Comparison of ENCODE assay signal across 6 worm cellular contexts in genomic region chrV:8201229-8201858, ce11.
A peak's percentile ranks its signal among the peaks of the same experiment; 100 is the strongest.
TF ChIP-seq lines count a peak whose summit lies in the region.

cri-2 (plus strand) TSS chrV:8201808.

TF ChIP-seq in whole organism, L1 larva, 84 proteins besides CTCF, POLR2A, EP300 and RAD21 (continues in another document):
- no peak for TF ChIP-seq C34B4.2 (tag; optimal IDR thresholded peaks at IDR 0.05; lab: Kevin White, UChicago)
- TF ChIP-seq ztf-11 (tag; optimal IDR thresholded peaks at IDR 0.05; lab: Kevin White, UChicago), result no peak
- no peak for TF ChIP-seq efl-1 (optimal IDR thresholded peaks at IDR 0.05; lab: Kevin White, UChicago)
- TF ChIP-seq efl-1 (GFP tag; optimal IDR thresholded peaks at IDR 0.05 in 1 of 2; lab: Kevin White, UChicago), result no peak
- peak; percentile 68 for TF ChIP-seq nhr-85 (tag; lab: Kevin White, UChicago)
- TF ChIP-seq C04F5.9 (tag; optimal IDR thresholded peaks at IDR 0.05; lab: Kevin White, UChicago), result no peak
- TF ChIP-seq blmp-1 (tag; optimal IDR thresholded peaks at IDR 0.05; lab: Kevin White, UChicago), result peak; percentile 26
- no peak for TF ChIP-seq ets-5 (GFP tag; IDR thresholded peaks at IDR 0.05; lab: Robert Waterston, UW)
- peak; percentile 68 for TF ChIP-seq lin-14 (GFP tag; optimal IDR thresholded peaks at IDR 0.05; lab: Kevin White, UChicago)
- no peak for TF ChIP-seq snpc-4 (tag; optimal IDR thresholded peaks at IDR 0.05; lab: Kevin White, UChicago)
- no peak for TF ChIP-seq ceh-63 (GFP tag; optimal IDR thresholded peaks at IDR 0.05; lab: Kevin White, UChicago)
- no peak for TF ChIP-seq skn-1 (tag; optimal IDR thresholded peaks at IDR 0.05; lab: Kevin White, UChicago)
- TF ChIP-seq F16B12.6 (tag; optimal IDR thresholded peaks at IDR 0.05; lab: Kevin White, UChicago), result no peak
- no peak for TF ChIP-seq nhr-20 (tag; optimal IDR thresholded peaks at IDR 0.05; lab: Kevin White, UChicago)
- TF ChIP-seq lir-3 (tag; optimal IDR thresholded peaks at IDR 0.05; lab: Kevin White, UChicago; ENCODE audit: poor library complexity), result peak; percentile 6
- TF ChIP-seq ceh-82 (tag; optimal IDR thresholded peaks at IDR 0.05; lab: Kevin White, UChicago), result no peak

TF ChIP-seq in whole organism, L2 larva, 48 proteins besides CTCF, POLR2A, EP300 and RAD21:
- TF ChIP-seq alr-1 (tag; optimal IDR thresholded peaks at IDR 0.05; lab: Kevin White, UChicago), result no peak
- no peak for TF ChIP-seq R02D3.7 (tag; optimal IDR thresholded peaks at IDR 0.05; lab: Kevin White, UChicago)
- peak; percentile 56 for TF ChIP-seq fos-1 (tag; optimal IDR thresholded peaks at IDR 0.05; lab: Kevin White, UChicago)
- no peak for TF ChIP-seq unc-39 (tag; optimal IDR thresholded peaks at IDR 0.05; lab: Kevin White, UChicago)
- no peak for TF ChIP-seq zag-1 (tag; optimal IDR thresholded peaks at IDR 0.05; lab: Kevin White, UChicago)
- no peak for TF ChIP-seq skn-1 (tag; optimal IDR thresholded peaks at IDR 0.05; lab: Kevin White, UChicago)
- no peak for TF ChIP-seq F13H6.1 (tag; optimal IDR thresholded peaks at IDR 0.05; lab: Kevin White, UChicago)
- TF ChIP-seq lsy-2 (tag; optimal IDR thresholded peaks at IDR 0.05; lab: Kevin White, UChicago), result peak in 1 of 2 experiments; percentile 19
- peak; percentile 27 for TF ChIP-seq sma-3 (GFP tag; optimal IDR thresholded peaks at IDR 0.05; lab: Kevin White, UChicago)
- TF ChIP-seq ama-1 (optimal IDR thresholded peaks at IDR 0.05; lab: Kevin White, UChicago), result no peak
- peak; percentile 36 for TF ChIP-seq sem-4 (tag; optimal IDR thresholded peaks at IDR 0.05; lab: Kevin White, UChicago)
- TF ChIP-seq sma-9 (GFP tag; optimal IDR thresholded peaks at IDR 0.05; lab: Kevin White, UChicago), result peak; percentile 18
- no peak for TF ChIP-seq sma-9 (tag; optimal IDR thresholded peaks at IDR 0.05; lab: Kevin White, UChicago)
- no peak for TF ChIP-seq unc-62 (GFP tag; optimal IDR thresholded peaks at IDR 0.05; lab: Kevin White, UChicago)

TF ChIP-seq in whole organism, L3 larva, 47 proteins besides CTCF, POLR2A, EP300 and RAD21:
- TF ChIP-seq nhr-23 (tag; optimal IDR thresholded peaks at IDR 0.05; lab: Kevin White, UChicago), result peak; percentile 65
- peak; percentile 16 for TF ChIP-seq nhr-43 (tag; optimal IDR thresholded peaks at IDR 0.05; lab: Kevin White, UChicago; ENCODE audit: poor library complexity, severe bottlenecking)
- TF ChIP-seq fkh-2 (tag; optimal IDR thresholded peaks at IDR 0.05; lab: Kevin White, UChicago), result no peak
- peak; percentile 24 for TF ChIP-seq egl-27 (tag; optimal IDR thresholded peaks at IDR 0.05; lab: Kevin White, UChicago)
- peak; percentile 35 for TF ChIP-seq nhr-25 (tag; optimal IDR thresholded peaks at IDR 0.05; lab: Kevin White, UChicago)
- no peak for TF ChIP-seq nhr-76 (tag; optimal IDR thresholded peaks at IDR 0.05; lab: Kevin White, UChicago)
- no peak for TF ChIP-seq nhr-12 (tag; optimal IDR thresholded peaks at IDR 0.05; lab: Kevin White, UChicago)

TF ChIP-seq in whole organism, L4 larva, 104 proteins besides CTCF, POLR2A, EP300 and RAD21 (continues in another document):
- TF ChIP-seq lin-1 (GFP tag; IDR thresholded peaks at IDR 0.05; lab: Robert Waterston, UW) (no peak), ceh-82 (tag; optimal IDR thresholded peaks at IDR 0.05; lab: Kevin White, UChicago) (no peak), egl-43 (GFP tag; IDR thresholded peaks at IDR 0.05; lab: Robert Waterston, UW) (no peak), daf-16 (GFP tag; optimal IDR thresholded peaks at IDR 0.05; lab: Kevin White, UChicago) (peak in 1 of 2 experiments; percentile 76), daf-16 (tag; optimal IDR thresholded peaks at IDR 0.05; lab: Kevin White, UChicago) (no peak), nhr-28 (tag; optimal IDR thresholded peaks at IDR 0.05; lab: Kevin White, UChicago) (peak; percentile 39), hlh-11 (tag; optimal IDR thresholded peaks at IDR 0.05; lab: Kevin White, UChicago) (peak; percentile 19), tra-1 (GFP tag; IDR thresholded peaks at IDR 0.05; lab: Robert Waterston, UW) (no peak), mdt-29 (GFP tag; IDR thresholded peaks at IDR 0.05; lab: Robert Waterston, UW) (no peak), T20F7.1 (GFP tag; optimal IDR thresholded peaks at IDR 0.05; lab: Kevin White, UChicago) (peak; percentile 30), snpc-4 (tag; optimal IDR thresholded peaks at IDR 0.05; lab: Kevin White, UChicago) (no peak), php-3 (GFP tag; IDR thresholded peaks at IDR 0.05; lab: Robert Waterston, UW) (no peak), F44E2.7 (GFP tag; IDR thresholded peaks at IDR 0.05; lab: Robert Waterston, UW) (no peak), dve-1 (tag; optimal IDR thresholded peaks at IDR 0.05; lab: Kevin White, UChicago; ENCODE audit: insufficient read depth) (peak; percentile 46), lim-7 (GFP tag; IDR thresholded peaks at IDR 0.05; lab: Robert Waterston, UW) (no peak), nhr-11 (tag; optimal IDR thresholded peaks at IDR 0.05; lab: Kevin White, UChicago) (no peak), attf-4 (tag; optimal IDR thresholded peaks at IDR 0.05; lab: Kevin White, UChicago) (no peak), ceh-44 (GFP tag; IDR thresholded peaks at IDR 0.05; lab: Robert Waterston, UW) (no peak), R02D3.7 (tag; optimal IDR thresholded peaks at IDR 0.05; lab: Kevin White, UChicago) (no peak), gei-8 (GFP tag; optimal IDR thresholded peaks at IDR 0.05; lab: Kevin White, UChicago) (no peak), daf-8 (GFP tag; IDR thresholded peaks at IDR 0.05; lab: Robert Waterston, UW) (no peak)

TF ChIP-seq in whole organism, mixed stage, embryonic, 35 proteins besides CTCF, POLR2A, EP300 and RAD21:
- TF ChIP-seq elt-1 (tag; optimal IDR thresholded peaks at IDR 0.05; lab: Kevin White, UChicago; ENCODE audit: borderline replicate concordance, insufficient read depth), result no peak
- peak; percentile 68 for TF ChIP-seq unc-62 (GFP tag; optimal IDR thresholded peaks at IDR 0.05; lab: Kevin White, UChicago)

TF ChIP-seq in whole organism, young adult, 124 proteins besides CTCF, POLR2A, EP300 and RAD21:
- TF ChIP-seq xnd-1 (tag; optimal IDR thresholded peaks at IDR 0.05; lab: Kevin White, UChicago) (no peak), ceh-100 (GFP tag; IDR thresholded peaks at IDR 0.05; lab: Robert Waterston, UW) (no peak), F57C9.4 (tag; optimal IDR thresholded peaks at IDR 0.05; lab: Kevin White, UChicago) (no peak), lin-26 (GFP tag; IDR thresholded peaks at IDR 0.05; lab: Robert Waterston, UW) (no peak), hrde-1 (tag; optimal IDR thresholded peaks at IDR 0.05; lab: Kevin White, UChicago; ENCODE audit: borderline replicate concordance) (no peak), hmg-1.2 (GFP tag; IDR thresholded peaks at IDR 0.05; lab: Robert Waterston, UW) (peak; percentile 18; the same call in 1 of the 2 replicates), B0336.3 (GFP tag; IDR thresholded peaks at IDR 0.05; lab: Robert Waterston, UW) (no peak), F10E7.11 (tag; optimal IDR thresholded peaks at IDR 0.05; lab: Kevin White, UChicago) (no peak), sea-2 (GFP tag; IDR thresholded peaks at IDR 0.05; lab: Robert Waterston, UW) (no peak)
